Worm (Caenorhabditis elegans): Measurements from ENCODE around the gene ceh-99.

Gene ceh-99

DNA sequence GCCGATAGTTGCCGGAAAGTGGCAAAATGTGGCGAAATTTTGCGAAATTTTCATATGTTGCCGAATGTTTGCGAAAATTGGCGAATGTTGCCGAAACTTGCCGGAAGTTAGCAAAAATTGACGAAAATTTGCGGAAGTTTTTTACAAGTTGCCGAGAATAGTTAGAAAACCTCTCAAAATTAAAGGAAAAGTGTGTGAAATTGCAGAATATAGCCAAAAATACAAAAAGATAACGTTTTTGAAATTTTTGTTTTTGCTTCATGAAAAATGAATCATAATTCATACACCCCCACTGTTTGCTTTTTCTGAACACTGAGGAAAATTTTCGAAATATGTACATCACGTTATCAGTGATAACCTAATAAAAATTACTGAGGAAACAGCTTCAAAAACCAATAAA lies 38.1 kb upstream of the ceh-99 start:
- TF ChIP-seq F49E8.2 (tag; optimal IDR thresholded peaks at IDR 0.05; ENCODE audit: insufficient read depth), result no peak
- no peak for TF ChIP-seq him-1 (tag; optimal IDR thresholded peaks at IDR 0.05)
- no peak for TF ChIP-seq lin-40 (tag; optimal IDR thresholded peaks at IDR 0.05)
- no peak for TF ChIP-seq ztf-22 (GFP tag; optimal IDR thresholded peaks at IDR 0.05)
- TF ChIP-seq snpc-3.4 (tag; optimal IDR thresholded peaks at IDR 0.05), result no peak
- TF ChIP-seq F57C9.4 (tag; optimal IDR thresholded peaks at IDR 0.05), result no peak
- TF ChIP-seq F37B4.10 (GFP tag; IDR thresholded peaks at IDR 0.05), result no peak
- no peak for TF ChIP-seq chd-7 (tag; optimal IDR thresholded peaks at IDR 0.05)
- no peak for TF ChIP-seq tbx-9 (tag; optimal IDR thresholded peaks at IDR 0.05; ENCODE audit: borderline replicate concordance)
- no peak for TF ChIP-seq repo-1 (tag; optimal IDR thresholded peaks at IDR 0.05)
- no peak for TF ChIP-seq bed-1 (GFP tag; IDR thresholded peaks at IDR 0.05)
- TF ChIP-seq Y53G8AR.9 (GFP tag; conservative IDR thresholded peaks at IDR 0.05), result no peak
- TF ChIP-seq madf-8 (GFP tag; conservative IDR thresholded peaks at IDR 0.05), result no peak
- TF ChIP-seq let-607 (tag; optimal IDR thresholded peaks at IDR 0.05), result no peak
- no peak for TF ChIP-seq B0336.3 (GFP tag; IDR thresholded peaks at IDR 0.05)
- no peak for TF ChIP-seq mel-28 (tag; optimal IDR thresholded peaks at IDR 0.05; ENCODE audit: borderline replicate concordance)
- no peak for TF ChIP-seq nfya-1 (tag; optimal IDR thresholded peaks at IDR 0.05; ENCODE audit: borderline replicate concordance, insufficient read depth)
- no peak for TF ChIP-seq Y79H2A.3 (GFP tag; conservative IDR thresholded peaks at IDR 0.05)

DNA sequence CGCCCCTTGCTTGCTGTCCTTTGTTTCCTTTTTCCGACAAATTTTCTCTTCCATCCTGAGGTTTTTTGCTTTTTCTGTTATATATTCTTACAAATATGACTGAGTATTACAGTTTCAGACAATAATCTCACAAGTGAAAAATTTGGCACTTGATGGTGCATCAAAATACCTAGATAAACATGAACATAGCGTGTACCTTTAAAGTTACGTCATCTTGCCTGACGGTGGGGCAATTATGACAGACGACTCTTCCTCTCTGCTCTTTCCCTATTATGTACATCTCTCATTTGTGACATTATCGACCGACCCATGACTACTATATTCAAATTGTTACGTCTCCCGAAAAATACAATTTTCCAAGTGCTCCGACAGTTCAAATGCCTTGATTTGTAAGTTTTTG lies 37.2 kb upstream of the ceh-99 start, which contains the start of gene fbxb-102:
Gene fbxb-102, plus strand, starts transcription at position 301 of the 400 bp plus-strand sequence.
- no peak for TF ChIP-seq zim-3 (tag; optimal IDR thresholded peaks at IDR 0.05)
- TF ChIP-seq sdz-38 (tag; optimal IDR thresholded peaks at IDR 0.05), result no peak

DNA sequence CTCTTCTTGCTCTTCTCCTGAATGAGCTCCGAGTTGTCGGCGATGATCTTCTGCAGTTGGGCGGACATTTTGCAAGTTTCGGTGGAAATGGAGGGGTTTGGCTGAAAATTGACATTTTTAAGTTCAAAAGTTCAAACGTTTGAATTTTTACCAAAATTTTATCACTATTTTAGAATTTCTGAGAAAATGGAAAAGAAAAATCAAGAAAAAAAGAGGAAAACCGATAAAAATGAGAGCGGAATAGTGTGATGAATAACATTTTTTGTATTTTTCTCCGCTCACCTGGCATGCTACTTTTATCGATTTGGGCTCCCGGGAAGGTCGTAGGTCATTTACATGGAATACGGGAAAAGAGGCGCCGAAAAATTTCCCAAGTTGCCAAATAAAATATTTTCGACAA lies 34.7 kb upstream of the ceh-99 start, which contains the start of gene F15A4.10:
Gene F15A4.10, minus strand, starts transcription at position 101 of the 400 bp plus-strand sequence.
- no peak for TF ChIP-seq ceh-91 (GFP tag; IDR thresholded peaks at IDR 0.05)

DNA sequence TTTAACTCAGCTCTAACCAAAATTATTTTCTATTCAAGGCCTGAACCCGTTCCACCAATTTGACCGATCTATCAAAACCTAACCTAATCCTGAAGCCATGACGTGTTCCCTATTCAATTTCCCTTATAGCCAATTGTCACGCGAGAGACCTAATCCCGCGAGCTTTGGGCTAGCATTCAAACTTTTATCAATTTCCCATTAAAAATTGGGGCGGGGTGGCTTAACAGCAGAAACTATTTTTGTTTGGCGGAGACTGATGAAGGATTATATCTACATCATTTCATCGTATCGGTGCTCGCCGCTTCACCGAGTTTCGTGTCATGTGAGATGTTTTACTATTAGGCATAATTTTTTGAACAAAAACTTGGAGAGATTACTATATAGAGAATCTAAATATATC lies 31.0 kb upstream of the ceh-99 start:
- TF ChIP-seq ceh-79 (tag; optimal IDR thresholded peaks at IDR 0.05), result no peak
- TF ChIP-seq Y95B8A.8 (GFP tag; IDR thresholded peaks at IDR 0.05), result no peak
- no peak for TF ChIP-seq ama-1 (optimal IDR thresholded peaks at IDR 0.05)
- no peak for TF ChIP-seq ama-1 (GFP tag; optimal IDR thresholded peaks at IDR 0.05)
- TF ChIP-seq sptf-2 (GFP tag; optimal IDR thresholded peaks at IDR 0.05), result no peak
- no peak for TF ChIP-seq hlh-26 (GFP tag; conservative IDR thresholded peaks at IDR 0.05)
- TF ChIP-seq hrde-1 (tag; optimal IDR thresholded peaks at IDR 0.05; ENCODE audit: borderline replicate concordance), result no peak
- TF ChIP-seq nfya-1 (tag; optimal IDR thresholded peaks at IDR 0.05; ENCODE audit: borderline replicate concordance, insufficient read depth), result no peak
- TF ChIP-seq F49E8.2 (tag; optimal IDR thresholded peaks at IDR 0.05; ENCODE audit: insufficient read depth), result no peak
- TF ChIP-seq madf-10 (tag; optimal IDR thresholded peaks at IDR 0.05), result no peak
- no peak for TF ChIP-seq lin-26 (GFP tag; IDR thresholded peaks at IDR 0.05)
- TF ChIP-seq ets-4 (GFP tag; optimal IDR thresholded peaks at IDR 0.05), result no peak
- no peak for TF ChIP-seq nhr-120 (GFP tag; IDR thresholded peaks at IDR 0.05)

DNA sequence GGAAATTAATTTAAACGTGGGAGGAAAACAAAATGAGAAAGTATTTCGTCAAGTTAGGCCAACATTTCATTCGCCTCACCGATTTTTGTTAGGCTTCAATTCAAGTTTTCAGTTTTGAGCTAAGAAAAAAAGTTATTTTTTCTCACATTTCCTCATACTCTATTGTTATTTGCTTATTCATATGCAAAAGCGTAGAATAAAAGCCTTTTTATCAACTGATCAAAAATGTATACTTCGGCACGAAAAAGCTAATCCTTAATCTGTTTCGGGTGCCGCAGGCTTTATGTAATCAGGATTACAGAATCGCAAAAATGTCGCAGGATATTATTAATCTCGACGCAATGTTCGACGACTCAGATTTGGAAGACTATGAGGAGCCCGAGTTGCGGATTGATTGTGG lies 29.9 kb upstream of the ceh-99 start, which contains the start of gene T21B4.15:
Gene T21B4.15, plus strand, starts transcription at position 301 of the 400 bp plus-strand sequence.
- TF ChIP-seq die-1 (tag; optimal IDR thresholded peaks at IDR 0.05), result no peak
- no peak for TF ChIP-seq Y67H2A.10 (GFP tag; conservative IDR thresholded peaks at IDR 0.05)
- no peak for TF ChIP-seq attf-3 (GFP tag; conservative IDR thresholded peaks at IDR 0.05)
- no peak for TF ChIP-seq bed-1 (GFP tag; IDR thresholded peaks at IDR 0.05)
- no peak for TF ChIP-seq nhr-90 (tag; optimal IDR thresholded peaks at IDR 0.05)
- no peak for TF ChIP-seq F55B11.4 (tag; optimal IDR thresholded peaks at IDR 0.05; ENCODE audit: borderline replicate concordance, insufficient read depth)
- no peak for TF ChIP-seq lin-35 (GFP tag; optimal IDR thresholded peaks at IDR 0.05)
- TF ChIP-seq ceh-58 (GFP tag; IDR thresholded peaks at IDR 0.05), result no peak
- TF ChIP-seq hlh-12 (tag; optimal IDR thresholded peaks at IDR 0.05), result no peak
- TF ChIP-seq lin-54 (GFP tag; optimal IDR thresholded peaks at IDR 0.05), result no peak
- no peak for TF ChIP-seq hsf-1 (GFP tag; IDR thresholded peaks at IDR 0.05)
- no peak for TF ChIP-seq snpc-4 (GFP tag; optimal IDR thresholded peaks at IDR 0.05)
- TF ChIP-seq snpc-4 (tag; optimal IDR thresholded peaks at IDR 0.05), result no peak
